Worm (Caenorhabditis elegans) whole organism, L3 larva: ENCODE data around the gene C53B7.3.
A peak's percentile ranks its signal among the peaks of the same experiment; 100 is the strongest.

Experiments used
- ama-1 ChIP-seq: fragments of 150-350 bp; optimal IDR thresholded peaks from 2 replicates; lab custom pipeline; 2018
- fkh-10 ChIP-seq: sonication (generic microtip); optimal IDR thresholded peaks from 2 replicates; lab custom pipeline; 2017; ENCODE audit warnings: missing biosample characterization, missing genetic modification reagents, missing genetic modification characterization
- nhr-25 ChIP-seq: sonication (generic microtip); optimal IDR thresholded peaks from 2 replicates; lab custom pipeline; 2017; ENCODE audit warnings: missing biosample characterization, missing genetic modification characterization
- pha-4 ChIP-seq: fragments of 150-350 bp; optimal IDR thresholded peaks from 2 replicates; lab custom pipeline; 2014; ENCODE audit warnings: missing biosample characterization, missing genetic modification reagents, missing genetic modification characterization

DNA sequence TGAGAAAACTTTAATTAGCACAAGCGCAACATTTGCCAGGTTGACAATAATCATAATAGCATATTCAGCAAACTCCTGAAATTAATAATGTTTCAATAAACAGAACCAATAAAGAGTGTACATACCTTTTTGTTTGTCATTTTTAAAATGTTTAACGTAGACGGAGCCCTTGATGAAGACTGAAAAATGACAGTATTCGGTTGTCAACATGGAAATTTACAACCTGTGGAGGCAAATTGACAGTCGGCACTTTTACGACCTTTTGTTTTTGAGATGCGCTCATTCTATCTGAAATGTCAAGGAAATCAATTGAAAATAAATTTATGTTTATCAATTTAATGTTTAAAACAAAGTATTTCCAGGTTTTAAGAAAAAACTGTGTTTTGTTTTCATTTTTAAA is 39.9 kb downstream of the C53B7.3 start:
- TF ChIP-seq nhr-25 (tag; lab: Kevin White, UChicago) (no peak), fkh-10 (no peak), pha-4 (tag; lab: Kevin White, UChicago) (peak; percentile 48), ama-1 (lab: Kevin White, UChicago) (no peak)
